Worm (Caenorhabditis elegans): ENCODE data around the gene ugt-51.

DNA sequence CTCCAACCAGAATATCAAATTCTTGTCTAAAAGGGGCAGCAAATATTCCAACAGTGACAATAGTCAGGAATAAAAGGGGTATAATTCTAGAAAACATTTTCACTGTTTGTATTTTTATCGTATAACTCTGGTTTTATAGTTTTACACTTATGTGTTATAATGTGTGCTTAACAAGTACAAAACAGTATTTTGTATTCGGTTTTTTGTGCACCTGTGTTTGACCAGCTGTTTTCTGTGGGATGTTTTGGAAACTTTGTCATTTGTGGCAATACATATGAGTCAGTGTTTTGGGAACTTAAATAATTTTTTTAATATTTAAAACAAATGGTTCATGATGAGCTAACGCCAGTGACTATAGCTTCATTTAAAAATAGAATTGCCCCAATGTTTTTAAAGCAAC is 30.7 kb downstream of the ugt-51 start, which contains the start of gene F14F9.6:
- TF ChIP-seq him-1 (tag; optimal IDR thresholded peaks at IDR 0.05) (no peak), W03F9.2 (tag; optimal IDR thresholded peaks at IDR 0.05) (no peak)

All from whole organism, L4/young adult.